Fruit fly (Drosophila melanogaster): ENCODE results near the gene gnu.

gnu gene

DNA sequence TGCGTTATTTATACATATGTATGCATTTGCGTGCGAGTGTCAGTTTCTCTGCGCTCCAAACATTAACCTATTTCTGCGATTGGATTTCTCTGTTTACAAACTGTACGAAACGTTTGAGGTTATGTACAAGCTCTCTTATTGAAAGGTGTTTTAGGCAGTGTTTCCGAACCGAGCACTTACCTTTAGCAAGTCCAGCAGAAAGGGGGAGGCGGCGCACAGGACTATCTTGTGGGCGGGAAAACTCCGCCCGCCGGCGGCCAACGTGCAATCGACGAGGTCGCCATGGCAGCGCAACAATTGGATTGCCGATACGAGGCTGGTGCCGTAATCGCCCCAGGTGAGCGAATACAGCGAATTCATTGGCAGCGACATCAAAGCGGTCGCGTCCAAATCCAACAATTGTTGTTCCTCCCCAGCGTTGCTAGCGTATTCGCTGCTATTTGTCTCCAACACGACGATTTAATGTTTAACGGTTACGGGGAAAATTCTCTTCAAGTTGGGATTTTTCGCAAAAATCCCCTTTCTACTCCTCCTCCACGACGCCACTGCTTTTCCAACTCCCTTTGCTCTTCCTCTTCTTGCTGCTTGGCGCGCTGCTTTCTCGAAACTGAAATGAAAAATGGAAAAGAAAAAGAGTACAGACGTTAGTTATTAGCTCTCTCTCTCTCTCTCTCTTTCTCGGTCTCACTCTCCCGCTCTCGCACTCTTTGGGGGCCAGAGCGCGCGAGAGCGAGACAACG lies 46.3 kb downstream of the gnu start:
- peak; percentile 88 for TF ChIP-seq CG12768 (GFP tag; optimal IDR thresholded peaks at IDR 0.05)
- TF ChIP-seq CG5204 (GFP tag; optimal IDR thresholded peaks at IDR 0.05), result peak; percentile 90
- peak; percentile 65 for TF ChIP-seq CG1620 (GFP tag; optimal IDR thresholded peaks at IDR 0.05)
- TF ChIP-seq CG11617 (GFP tag; optimal IDR thresholded peaks at IDR 0.05), result peak; percentile 87
- peak; percentile 74 for TF ChIP-seq CG14711 (tag; optimal IDR thresholded peaks at IDR 0.05)
- peak; percentile 64 for TF ChIP-seq cic (GFP tag; optimal IDR thresholded peaks at IDR 0.05)
- TF ChIP-seq cnc (optimal IDR thresholded peaks at IDR 0.05), result no peak
- TF ChIP-seq Hr96 (GFP tag; optimal IDR thresholded peaks at IDR 0.05), result peak; percentile 88
- peak; percentile 94 for TF ChIP-seq CG7045 (GFP tag; optimal IDR thresholded peaks at IDR 0.05)
- peak; percentile 67 for TF ChIP-seq CG33017 (tag; optimal IDR thresholded peaks at IDR 0.05)
- TF ChIP-seq toe (GFP tag; optimal IDR thresholded peaks at IDR 0.05), result peak; percentile 84
- peak; percentile 78 for TF ChIP-seq Crg-1 (GFP tag; optimal IDR thresholded peaks at IDR 0.05)
- TF ChIP-seq CG7101 (tag; optimal IDR thresholded peaks at IDR 0.05), result peak; percentile 88
- peak; percentile 92 for TF ChIP-seq kay (GFP tag; ENCODE audit: borderline replicate concordance)
- peak; percentile 63 for TF ChIP-seq tj (GFP tag; optimal IDR thresholded peaks at IDR 0.05)
- TF ChIP-seq Mnt (GFP tag; optimal IDR thresholded peaks at IDR 0.05), result peak; percentile 53
- TF ChIP-seq bab1 (GFP tag; optimal IDR thresholded peaks at IDR 0.05), result peak; percentile 76
- peak; percentile 86 for TF ChIP-seq Clk (GFP tag; optimal IDR thresholded peaks at IDR 0.05)
- TF ChIP-seq ovo (GFP tag; optimal IDR thresholded peaks at IDR 0.05), result peak; percentile 59
- TF ChIP-seq pad (GFP tag; optimal IDR thresholded peaks at IDR 0.05), result peak; percentile 78

DNA sequence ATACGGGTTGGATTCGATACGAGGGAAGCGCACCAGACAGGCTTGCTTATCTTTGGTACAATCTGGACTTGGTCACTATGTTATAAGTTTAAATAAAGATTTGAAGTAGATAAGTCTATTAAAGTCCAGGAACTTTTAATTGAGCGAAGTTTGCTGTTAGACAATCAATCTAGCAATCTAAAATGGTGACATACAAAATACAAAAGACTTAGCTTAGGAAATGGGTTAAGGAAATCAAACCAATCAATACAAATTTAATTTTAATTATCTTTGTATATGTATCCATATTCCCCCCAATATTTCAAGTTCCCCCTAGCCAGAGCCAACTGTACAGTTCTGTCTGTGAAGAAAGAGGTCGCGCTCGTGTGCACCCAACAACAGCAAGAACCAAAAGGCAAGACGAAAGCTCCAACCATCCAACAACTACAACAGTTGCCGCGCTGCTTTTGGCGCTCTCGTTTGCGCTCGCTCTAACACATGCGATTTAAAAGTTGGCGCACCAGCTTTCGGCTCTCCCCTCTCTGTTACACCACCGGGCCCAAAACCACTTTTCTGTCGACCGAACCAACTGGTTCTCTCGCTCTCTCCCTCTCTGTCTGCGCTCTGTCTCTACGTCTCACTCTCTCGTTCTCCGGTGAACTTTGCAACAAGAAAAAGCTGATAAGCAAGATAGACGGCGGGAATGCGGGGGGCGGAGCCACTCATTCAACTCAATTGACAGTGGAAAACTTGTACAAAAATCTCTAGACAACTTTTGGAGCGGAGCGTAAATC lies 47.0 kb downstream of the gnu start:
- TF ChIP-seq CG7045 (GFP tag; optimal IDR thresholded peaks at IDR 0.05), result peak; percentile 87
- TF ChIP-seq Mnt (GFP tag; optimal IDR thresholded peaks at IDR 0.05), result peak; percentile 76
- TF ChIP-seq CG7101 (tag; optimal IDR thresholded peaks at IDR 0.05), result peak; percentile 90
- TF ChIP-seq toe (GFP tag; optimal IDR thresholded peaks at IDR 0.05), result peak; percentile 82
- peak; percentile 71 for TF ChIP-seq Hr96 (GFP tag; optimal IDR thresholded peaks at IDR 0.05)
- peak; percentile 73 for TF ChIP-seq CG14711 (tag; optimal IDR thresholded peaks at IDR 0.05)
- peak; percentile 88 for TF ChIP-seq CG11617 (GFP tag; optimal IDR thresholded peaks at IDR 0.05)
- no peak for TF ChIP-seq ovo (GFP tag; optimal IDR thresholded peaks at IDR 0.05)
- TF ChIP-seq bab1 (GFP tag; optimal IDR thresholded peaks at IDR 0.05), result peak; percentile 44
- peak; percentile 93 for TF ChIP-seq CG5204 (GFP tag; optimal IDR thresholded peaks at IDR 0.05)
- TF ChIP-seq cnc (optimal IDR thresholded peaks at IDR 0.05), result no peak
- TF ChIP-seq CG33017 (tag; optimal IDR thresholded peaks at IDR 0.05), result peak; percentile 85
- TF ChIP-seq Clk (GFP tag; optimal IDR thresholded peaks at IDR 0.05), result peak; percentile 66
- TF ChIP-seq CG1620 (GFP tag; optimal IDR thresholded peaks at IDR 0.05), result peak; percentile 79
- TF ChIP-seq tj (GFP tag; optimal IDR thresholded peaks at IDR 0.05), result peak; percentile 55
- TF ChIP-seq kay (GFP tag; ENCODE audit: borderline replicate concordance), result peak; percentile 93
- TF ChIP-seq pad (GFP tag; optimal IDR thresholded peaks at IDR 0.05), result peak; percentile 77
- TF ChIP-seq cic (GFP tag; optimal IDR thresholded peaks at IDR 0.05), result peak; percentile 98
- peak; percentile 64 for TF ChIP-seq Crg-1 (GFP tag; optimal IDR thresholded peaks at IDR 0.05)
- TF ChIP-seq CG12768 (GFP tag; optimal IDR thresholded peaks at IDR 0.05), result peak; percentile 85

dm6 chr3L:14755046-14755643 lies 48.0 kb downstream of the gnu start:
- TF ChIP-seq CG33017 (tag; optimal IDR thresholded peaks at IDR 0.05) (no peak), kay (GFP tag; ENCODE audit: borderline replicate concordance) (no peak), Crg-1 (GFP tag; optimal IDR thresholded peaks at IDR 0.05) (peak; percentile 2), tj (GFP tag; optimal IDR thresholded peaks at IDR 0.05) (peak; percentile 54), CG14711 (tag; optimal IDR thresholded peaks at IDR 0.05) (no peak), toe (GFP tag; optimal IDR thresholded peaks at IDR 0.05) (no peak), CG5204 (GFP tag; optimal IDR thresholded peaks at IDR 0.05) (no peak), Hr96 (GFP tag; optimal IDR thresholded peaks at IDR 0.05) (no peak), pad (GFP tag; optimal IDR thresholded peaks at IDR 0.05) (peak; percentile 94), ovo (GFP tag; optimal IDR thresholded peaks at IDR 0.05) (peak; percentile 32), cnc (optimal IDR thresholded peaks at IDR 0.05) (no peak), cic (GFP tag; optimal IDR thresholded peaks at IDR 0.05) (peak; percentile 2), Mnt (GFP tag; optimal IDR thresholded peaks at IDR 0.05) (peak; percentile 82), CG7101 (tag; optimal IDR thresholded peaks at IDR 0.05) (no peak), CG12768 (GFP tag; optimal IDR thresholded peaks at IDR 0.05) (peak; percentile 88), bab1 (GFP tag; optimal IDR thresholded peaks at IDR 0.05) (no peak), CG1620 (GFP tag; optimal IDR thresholded peaks at IDR 0.05) (no peak), Clk (GFP tag; optimal IDR thresholded peaks at IDR 0.05) (peak; percentile 30), CG7045 (GFP tag; optimal IDR thresholded peaks at IDR 0.05) (no peak), CG11617 (GFP tag; optimal IDR thresholded peaks at IDR 0.05) (no peak)

DNA sequence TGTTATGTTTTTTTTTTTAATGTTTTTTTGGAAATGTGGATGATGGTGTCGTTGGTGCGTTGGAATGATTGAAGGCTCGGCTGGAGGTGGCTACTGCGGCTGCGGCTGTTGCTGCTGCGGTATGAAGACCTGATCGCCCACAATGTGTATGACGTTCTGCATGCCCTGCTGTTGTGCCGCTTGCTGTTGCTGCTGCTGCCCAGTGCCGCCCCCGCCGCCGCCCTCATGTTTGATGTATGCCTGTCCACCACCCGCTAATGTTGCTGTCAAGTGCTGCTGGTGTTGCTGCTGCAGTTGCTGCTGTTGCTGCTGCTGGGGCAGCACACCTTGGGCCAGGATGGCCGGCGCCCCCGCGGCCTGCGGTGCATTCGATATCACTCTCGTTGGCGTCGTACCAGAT lies 50.3 kb downstream of the gnu start:
- TF ChIP-seq Mnt (GFP tag; optimal IDR thresholded peaks at IDR 0.05), result no peak
- no peak for TF ChIP-seq pad (GFP tag; optimal IDR thresholded peaks at IDR 0.05)

Data from whole organism, adult.